Fruit fly (Drosophila melanogaster) Kc167 (cell line): ENCODE measurements around the gene CG11619.

ENCODE experiments used
- insv ChIP-seq: fragments of >200 bp; optimal IDR thresholded peaks from 3 replicates; lab custom pipeline; 2018; ENCODE audit warnings: missing external identifiers
- ttk ChIP-seq: sonication (Bioruptor generic); optimal IDR thresholded peaks from 2 replicates; lab custom pipeline; 2017; ENCODE audit warnings: missing external identifiers

DNA sequence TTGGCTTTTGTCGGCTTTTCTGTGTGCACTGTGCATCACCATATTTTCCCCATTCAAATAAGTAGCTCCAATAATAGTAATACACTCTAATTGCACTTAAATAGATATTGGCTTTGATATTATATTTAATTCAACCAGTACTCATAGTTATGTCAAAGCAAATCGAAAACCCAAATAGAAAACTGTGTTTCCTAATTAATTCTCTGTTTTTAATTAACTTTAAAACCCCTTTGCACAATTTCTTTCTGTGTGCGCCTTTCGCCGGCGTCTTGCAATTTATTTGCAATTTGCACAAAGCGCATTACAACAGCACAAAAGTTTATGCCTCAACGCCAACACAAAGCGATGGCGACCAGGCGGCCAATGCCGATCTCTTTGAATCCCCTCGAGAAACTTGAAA lies 23.1 kb upstream of the CG11619 start:
- TF ChIP-seq ttk (lab: Kevin White, UChicago) (no peak), insv (lab: Kevin White, UChicago) (no peak)
